Worm (Caenorhabditis elegans) whole organism, young adult: ENCODE measurements around the gene T11G6.2.

Experiments
- B0035.1 ChIP-seq: sonication (generic microtip); optimal IDR thresholded peaks from 2 replicates; lab custom pipeline; 2016; ENCODE audit warnings: missing genetic modification characterization, mild to moderate bottlenecking, missing compliant biosample characterization, missing genotype, missing genetic modification reagents
- F23B12.7 ChIP-seq: sonication (generic microtip); optimal IDR thresholded peaks from 2 replicates; lab custom pipeline; 2017; ENCODE audit warnings: missing genetic modification characterization, mild to moderate bottlenecking, missing compliant biosample characterization, antibody characterized with exemption, moderate library complexity; ENCODE audit not compliant: insufficient read depth
- F37B4.10 ChIP-seq: fragments of 200-800 bp; sonication (Bioruptor generic); IDR thresholded peaks from 2 replicates; pipeline ENCODE4 v1.3.6; 2022; ENCODE audit warnings: missing genetic modification characterization, missing compliant biosample characterization
- F55B11.4 ChIP-seq: sonication (generic microtip); optimal IDR thresholded peaks from 2 replicates; lab custom pipeline; 2016; ENCODE audit warnings: missing compliant biosample characterization, missing genetic modification characterization, borderline replicate concordance; ENCODE audit not compliant: insufficient read depth
- K12H6.12 ChIP-seq: fragments of 200-800 bp; sonication (Bioruptor generic); optimal IDR thresholded peaks from 2 replicates; lab custom pipeline; 2018; ENCODE audit warnings: mild to moderate bottlenecking, missing genetic modification characterization, missing compliant biosample characterization
- T07F8.4 ChIP-seq: sonication (generic microtip); optimal IDR thresholded peaks from 2 replicates; lab custom pipeline; 2016; ENCODE audit warnings: mild to moderate bottlenecking, missing genetic modification characterization, moderate library complexity, missing compliant biosample characterization
- Y53G8AR.9 ChIP-seq: fragments of 200-800 bp; sonication (Bioruptor generic); conservative IDR thresholded peaks from 2 replicates; pipeline ENCODE4 v1.3.6; 2022; ENCODE audit warnings: missing genetic modification reagents, missing genetic modification characterization, missing compliant biosample characterization
- Y67H2A.10 ChIP-seq: fragments of 200-800 bp; sonication (Bioruptor generic); conservative IDR thresholded peaks from 2 replicates; pipeline ENCODE4 v1.3.6; 2022; ENCODE audit warnings: missing genetic modification reagents, missing genetic modification characterization, missing compliant biosample characterization
- akir-1 ChIP-seq: fragments of 200-800 bp; sonication (Bioruptor generic); optimal IDR thresholded peaks from 2 replicates; lab custom pipeline; 2018; ENCODE audit warnings: mild to moderate bottlenecking, missing genetic modification characterization, moderate library complexity, missing compliant biosample characterization
- ama-1 ChIP-seq, 3 experiments: fragments of 150-350 bp in 1 of 3; sonication (generic microtip) in 2 of 3; optimal IDR thresholded peaks; 2 replicates each; lab custom pipeline; 2014 to 2018; ENCODE audit warnings: missing biosample characterization in 2 of 3, missing genetic modification characterization in 2 of 3, missing genetic modification reagents in 2 of 3
- aptf-2 ChIP-seq: fragments of 200-800 bp; sonication (Bioruptor generic); conservative IDR thresholded peaks from 2 replicates; pipeline ENCODE4 v1.3.6; 2022; ENCODE audit warnings: missing genetic modification reagents, missing genetic modification characterization, missing compliant biosample characterization
- aptf-3 ChIP-seq: fragments of 200-800 bp; sonication (Bioruptor generic); IDR thresholded peaks from 2 replicates; pipeline ENCODE4 v1.3.6; 2022; ENCODE audit warnings: missing genetic modification characterization, missing compliant biosample characterization
- athp-1 ChIP-seq: sonication (generic microtip); optimal IDR thresholded peaks from 2 replicates; lab custom pipeline; 2017; ENCODE audit warnings: mild to moderate bottlenecking, missing genetic modification characterization, missing compliant biosample characterization
- attf-5 ChIP-seq: fragments of 200-800 bp; sonication (Bioruptor generic); optimal IDR thresholded peaks from 2 replicates; lab custom pipeline; 2018; ENCODE audit warnings: mild to moderate bottlenecking, missing genetic modification characterization, missing compliant biosample characterization
- ceh-40 ChIP-seq: fragments of 200-800 bp; sonication (Bioruptor generic); IDR thresholded peaks from 2 replicates; pipeline ENCODE4 v1.3.6; 2022; ENCODE audit warnings: missing genetic modification characterization, missing compliant biosample characterization
- ceh-79 ChIP-seq: sonication (generic microtip); optimal IDR thresholded peaks from 2 replicates; lab custom pipeline; 2017; ENCODE audit warnings: mild to moderate bottlenecking, missing genetic modification characterization, missing compliant biosample characterization
- die-1 ChIP-seq: sonication (generic microtip); optimal IDR thresholded peaks from 2 replicates; lab custom pipeline; 2016; ENCODE audit warnings: missing genotype, mild to moderate bottlenecking, missing genetic modification characterization, missing compliant biosample characterization
- dox-1 ChIP-seq: fragments of 200-800 bp; sonication (Bioruptor generic); IDR thresholded peaks from 2 replicates; pipeline ENCODE4 v1.3.6; 2022; ENCODE audit warnings: missing genetic modification reagents, missing genetic modification characterization, missing compliant biosample characterization
- dpff-1 ChIP-seq: sonication (generic microtip); optimal IDR thresholded peaks from 2 replicates; lab custom pipeline; 2017; ENCODE audit warnings: mild to moderate bottlenecking, missing genetic modification characterization, missing compliant biosample characterization
- egl-44 ChIP-seq: fragments of 200-800 bp; sonication (Bioruptor generic); IDR thresholded peaks from 2 replicates; pipeline ENCODE4 v1.3.6; 2022; ENCODE audit warnings: missing genetic modification reagents, missing genetic modification characterization, missing compliant biosample characterization
- egrh-3 ChIP-seq: fragments of 200-800 bp; sonication (Bioruptor generic); IDR thresholded peaks from 2 replicates; pipeline ENCODE4 v1.3.6; 2022; ENCODE audit warnings: missing genetic modification reagents, missing genetic modification characterization, missing compliant biosample characterization
- hlh-12 ChIP-seq: sonication (generic microtip); optimal IDR thresholded peaks from 2 replicates; lab custom pipeline; 2016; ENCODE audit warnings: missing genetic modification characterization, missing compliant biosample characterization
- hmg-1.2 ChIP-seq: fragments of 200-800 bp; sonication (Bioruptor generic); IDR thresholded peaks from 2 replicates; pipeline ENCODE4 v1.3.6; 2022; ENCODE audit warnings: missing genetic modification reagents, missing genetic modification characterization, missing compliant biosample characterization
- hrde-1 ChIP-seq: sonication (generic microtip); optimal IDR thresholded peaks from 2 replicates; lab custom pipeline; 2016; ENCODE audit warnings: missing genetic modification characterization, mild to moderate bottlenecking, missing compliant biosample characterization, moderate library complexity, missing genotype, missing genetic modification reagents, borderline replicate concordance
- let-607 ChIP-seq, 2 experiments: fragments of 200-800 bp in 1 of 2; sonication (Bioruptor generic) in 1 of 2; sonication (generic microtip) in 1 of 2; optimal IDR thresholded peaks; 2 replicates each; lab custom pipeline; 2016 to 2018; ENCODE audit warnings: mild to moderate bottlenecking in 2 of 2, missing compliant biosample characterization in 2 of 2, missing genetic modification characterization in 2 of 2, moderate library complexity in 2 of 2, missing genotype in 1 of 2
- lin-26 ChIP-seq: fragments of 200-800 bp; sonication (Bioruptor generic); IDR thresholded peaks from 2 replicates; pipeline ENCODE4 v1.3.6; 2022; ENCODE audit warnings: missing genetic modification reagents, missing genetic modification characterization, missing compliant biosample characterization
- lir-1 ChIP-seq: fragments of 200-800 bp; sonication (Bioruptor generic); conservative IDR thresholded peaks from 2 replicates; pipeline ENCODE4 v1.3.6; 2022; ENCODE audit warnings: missing genetic modification reagents, missing genetic modification characterization, missing compliant biosample characterization
- lsl-1 ChIP-seq: fragments of 200-800 bp; sonication (Bioruptor generic); optimal IDR thresholded peaks from 2 replicates; lab custom pipeline; 2018; ENCODE audit warnings: mild to moderate bottlenecking, missing genetic modification characterization, moderate library complexity, missing compliant biosample characterization
- madf-6 ChIP-seq: fragments of 200-800 bp; sonication (Bioruptor generic); IDR thresholded peaks from 2 replicates; pipeline ENCODE4 v1.3.6; 2022; ENCODE audit warnings: missing genetic modification reagents, missing genetic modification characterization, missing compliant biosample characterization
- mcd-1 ChIP-seq: fragments of 200-800 bp; sonication (Bioruptor generic); IDR thresholded peaks from 2 replicates; pipeline ENCODE4 v1.3.6; 2022; ENCODE audit warnings: missing genetic modification reagents, missing genetic modification characterization, missing compliant biosample characterization
- nfya-2 ChIP-seq: fragments of 200-800 bp; sonication (Bioruptor generic); IDR thresholded peaks from 2 replicates; pipeline ENCODE4 v1.3.6; 2022; ENCODE audit warnings: missing genetic modification reagents, missing genetic modification characterization, missing compliant biosample characterization
- nfyb-1 ChIP-seq: fragments of 200-800 bp; sonication (Bioruptor generic); IDR thresholded peaks from 2 replicates; pipeline ENCODE4 v1.3.6; 2022; ENCODE audit warnings: missing genetic modification reagents, missing genetic modification characterization, missing compliant biosample characterization
- nhr-27 ChIP-seq: fragments of 200-800 bp; sonication (Bioruptor generic); optimal IDR thresholded peaks from 2 replicates; lab custom pipeline; 2018; ENCODE audit warnings: mild to moderate bottlenecking, missing genetic modification characterization, moderate library complexity, missing compliant biosample characterization
- nhr-80 ChIP-seq: sonication (generic microtip); optimal IDR thresholded peaks from 2 replicates; lab custom pipeline; 2016; ENCODE audit warnings: missing genetic modification characterization, missing compliant biosample characterization
- pbrm-1 ChIP-seq: fragments of 200-800 bp; sonication (Bioruptor generic); IDR thresholded peaks from 2 replicates; pipeline ENCODE4 v1.3.6; 2022; ENCODE audit warnings: missing genetic modification reagents, missing genetic modification characterization, missing compliant biosample characterization
- rcor-1 ChIP-seq: fragments of 200-800 bp; sonication (Bioruptor generic); IDR thresholded peaks from 2 replicates; pipeline ENCODE4 v1.3.6; 2022; ENCODE audit warnings: missing genetic modification reagents, missing genetic modification characterization, missing compliant biosample characterization
- rec-8 ChIP-seq, 2 experiments: sonication (generic microtip); optimal IDR thresholded peaks; 2 replicates each; lab custom pipeline; 2016; ENCODE audit warnings: mild to moderate bottlenecking in 2 of 2, missing genetic modification characterization in 2 of 2, missing genetic modification reagents in 2 of 2, missing genotype in 2 of 2, missing biosample characterization in 1 of 2, missing compliant biosample characterization in 1 of 2, moderate library complexity in 1 of 2
- sea-2 ChIP-seq: fragments of 200-800 bp; sonication (Bioruptor generic); IDR thresholded peaks from 2 replicates; pipeline ENCODE4 v1.3.6; 2022; ENCODE audit warnings: missing genetic modification characterization, missing compliant biosample characterization
- snpc-4 ChIP-seq, 5 experiments: fragments of 150-350 bp in 1 of 5; sonication (generic microtip) in 4 of 5; optimal IDR thresholded peaks; 2 replicates each; lab custom pipeline; 2014 to 2018; ENCODE audit warnings: missing genetic modification characterization in 5 of 5, missing biosample characterization in 3 of 5, antibody characterized with exemption in 2 of 5, mild to moderate bottlenecking in 2 of 5, missing compliant biosample characterization in 2 of 5, missing genotype in 2 of 5, moderate library complexity in 2 of 5, missing genetic modification reagents in 1 of 5
- somi-1 ChIP-seq: fragments of 200-800 bp; sonication (Bioruptor generic); optimal IDR thresholded peaks from 2 replicates; lab custom pipeline; 2018; ENCODE audit warnings: mild to moderate bottlenecking, missing genetic modification characterization, missing compliant biosample characterization
- ztf-22 ChIP-seq: fragments of 200-800 bp; sonication (Bioruptor generic); optimal IDR thresholded peaks from 2 replicates; lab custom pipeline; 2018; ENCODE audit warnings: mild to moderate bottlenecking, missing genetic modification characterization, moderate library complexity, missing compliant biosample characterization

T11G6.2 gene

ce11 chrIV:10851136-10851535, 7.2 kb downstream of the T11G6.2 start:
- TF ChIP-seq athp-1 (tag; lab: Kevin White, UChicago) (no peak), Y67H2A.10 (no peak), Y53G8AR.9 (GFP tag; lab: Robert Waterston, UW) (no peak), nhr-27 (tag; lab: Kevin White, UChicago) (no peak), K12H6.12 (tag; lab: Kevin White, UChicago) (no peak), T07F8.4 (tag; lab: Kevin White, UChicago) (no peak), aptf-2 (no peak), akir-1 (GFP tag; lab: Kevin White, UChicago) (no peak), let-607 (tag; optimal IDR thresholded peaks at IDR 0.05; lab: Kevin White, UChicago) (no peak)

ce11 chrIV:10842705-10843364, 15.5 kb downstream of the T11G6.2 start, which contains the start of gene T11G6.5:
Gene T11G6.5, minus strand, starts transcription at chrIV:10842755.
- TF ChIP-seq aptf-3 (GFP tag; lab: Robert Waterston, UW), result no peak
- no peak for TF ChIP-seq snpc-4 (GFP tag; optimal IDR thresholded peaks at IDR 0.05; lab: Kevin White, UChicago)
- peak in 1 of 4 experiments; percentile 13 for TF ChIP-seq snpc-4 (tag; optimal IDR thresholded peaks at IDR 0.05; lab: Kevin White, UChicago)
- peak; percentile 47 for TF ChIP-seq attf-5 (GFP tag; lab: Kevin White, UChicago)
- peak; percentile 50 for TF ChIP-seq lsl-1 (GFP tag; lab: Kevin White, UChicago)
- TF ChIP-seq nhr-80, result peak; percentile 1
- TF ChIP-seq lin-26 (GFP tag; lab: Robert Waterston, UW), result no peak
- no peak for TF ChIP-seq egrh-3 (GFP tag; lab: Robert Waterston, UW)
- TF ChIP-seq hmg-1.2 (GFP tag; lab: Robert Waterston, UW), result peak; percentile 24; the same call in 1 of the 2 replicates
- no peak for TF ChIP-seq pbrm-1 (GFP tag; lab: Robert Waterston, UW)
- TF ChIP-seq F23B12.7, result peak; percentile 44
- peak; percentile 24; the same call in 1 of the 2 replicates for TF ChIP-seq mcd-1 (GFP tag; lab: Robert Waterston, UW)
- 0 out of 2 replicates have a peak, but pooled peaks have one; percentile 28 for TF ChIP-seq dox-1 (GFP tag; lab: Robert Waterston, UW)

ce11 chrIV:10842232-10842631, 16.1 kb downstream of the T11G6.2 start:
- TF ChIP-seq Y53G8AR.9 (GFP tag; lab: Robert Waterston, UW) (peak; percentile 73; the same call in 1 of the 2 replicates), lsl-1 (GFP tag; lab: Kevin White, UChicago) (peak; percentile 57), ama-1 (optimal IDR thresholded peaks at IDR 0.05; lab: Kevin White, UChicago) (no peak), ama-1 (GFP tag; optimal IDR thresholded peaks at IDR 0.05; lab: Kevin White, UChicago) (peak in 1 of 2 experiments; percentile 28), hmg-1.2 (GFP tag; lab: Robert Waterston, UW) (peak; percentile 16; the same call in 1 of the 2 replicates), attf-5 (GFP tag; lab: Kevin White, UChicago) (no peak), ceh-40 (GFP tag; lab: Robert Waterston, UW) (no peak), lir-1 (GFP tag; lab: Robert Waterston, UW) (no peak), nfya-2 (no peak), madf-6 (peak; percentile 69), rec-8 (tag; optimal IDR thresholded peaks at IDR 0.05; lab: Kevin White, UChicago) (no peak), nfyb-1 (GFP tag; lab: Robert Waterston, UW) (peak; percentile 18; the same call in 1 of the 2 replicates), die-1 (tag; lab: Kevin White, UChicago) (no peak), ceh-79 (tag; lab: Kevin White, UChicago) (no peak), K12H6.12 (tag; lab: Kevin White, UChicago) (no peak), egl-44 (GFP tag; lab: Robert Waterston, UW) (0 out of 2 replicates have a peak, but pooled peaks have one; percentile 36), hlh-12 (tag; lab: Kevin White, UChicago) (no peak), Y67H2A.10 (no peak), F37B4.10 (GFP tag; lab: Robert Waterston, UW) (no peak), rcor-1 (GFP tag; lab: Robert Waterston, UW) (peak; percentile 31; the same call in 1 of the 2 replicates), somi-1 (GFP tag; lab: Kevin White, UChicago) (no peak), hrde-1 (tag; lab: Kevin White, UChicago) (no peak), F55B11.4 (tag; lab: Kevin White, UChicago) (no peak), B0035.1 (tag; lab: Kevin White, UChicago) (no peak), aptf-3 (GFP tag; lab: Robert Waterston, UW) (no peak), dox-1 (GFP tag; lab: Robert Waterston, UW) (peak; percentile 40), dpff-1 (tag; lab: Kevin White, UChicago) (no peak), sea-2 (GFP tag; lab: Robert Waterston, UW) (no peak), ztf-22 (GFP tag; lab: Kevin White, UChicago) (no peak)
